Worm (Caenorhabditis elegans) whole organism, young adult: Measurements from ENCODE around the gene K06B4.15.

Experiments used
- F55B11.4 ChIP-seq: sonication (generic microtip); optimal IDR thresholded peaks from 2 replicates; lab custom pipeline; 2016; ENCODE audit warnings: missing compliant biosample characterization, missing genetic modification characterization, borderline replicate concordance; ENCODE audit not compliant: insufficient read depth
- egl-18 ChIP-seq: fragments of 200-800 bp; sonication (Bioruptor generic); IDR thresholded peaks from 2 replicates; pipeline ENCODE4 v1.3.6; 2022; ENCODE audit warnings: missing genetic modification reagents, missing genetic modification characterization, missing compliant biosample characterization
- pha-4 ChIP-seq: fragments of 150-350 bp; sonication (generic microtip); optimal IDR thresholded peaks from 2 replicates; lab custom pipeline; 2014; ENCODE audit warnings: missing biosample characterization, missing genetic modification reagents, missing genetic modification characterization

- no peak for TF ChIP-seq egl-18 (GFP tag; lab: Robert Waterston, UW)
- TF ChIP-seq F55B11.4 (tag; lab: Kevin White, UChicago): no peak
- no peak for TF ChIP-seq pha-4 (tag; lab: Kevin White, UChicago)
Observed at ce11 chrV:15661003-15661402, 9.2 kb upstream of the K06B4.15 start.
